Fruit fly (Drosophila melanogaster) whole organism, embryonic: Measurements from ENCODE around the gene CG18749.

Experiments used
- Bdp1 ChIP-seq: fragments of 200-800 bp; sonication (Bioruptor generic); optimal IDR thresholded peaks from 3 replicates; lab custom pipeline; 2016; ENCODE audit warnings: missing biosample characterization, missing genetic modification characterization
- C15 ChIP-seq: fragments of 200-800 bp; sonication (Bioruptor generic); IDR thresholded peaks from 3 replicates; pipeline ENCODE4 v1.3.6; 2022; ENCODE audit warnings: missing biosample characterization, missing genetic modification characterization
- CG10366 ChIP-seq: fragments of 200-800 bp; sonication (Bioruptor generic); IDR thresholded peaks from 2 replicates; pipeline ENCODE4 v1.3.6; 2022; ENCODE audit warnings: missing biosample characterization, missing genetic modification characterization
- CG10431 ChIP-seq: fragments of 200-800 bp; sonication (Bioruptor generic); optimal IDR thresholded peaks from 3 replicates; lab custom pipeline; 2018; ENCODE audit warnings: missing biosample characterization, mild to moderate bottlenecking, missing genetic modification characterization
- CG10462 ChIP-seq: fragments of 200-800 bp; sonication (Bioruptor generic); optimal IDR thresholded peaks from 2 replicates; lab custom pipeline; 2016; ENCODE audit warnings: missing biosample characterization, missing genetic modification characterization
- CG12744 ChIP-seq: fragments of 200-800 bp; sonication (Bioruptor generic); optimal IDR thresholded peaks from 2 replicates; lab custom pipeline; 2016; ENCODE audit warnings: missing biosample characterization, missing genetic modification characterization
- CG13624 ChIP-seq: fragments of 200-800 bp; sonication (Bioruptor generic); optimal IDR thresholded peaks from 2 replicates; lab custom pipeline; 2016; ENCODE audit warnings: missing biosample characterization, missing genetic modification characterization
- CG15269 ChIP-seq: fragments of 200-800 bp; sonication (Bioruptor generic); optimal IDR thresholded peaks from 2 replicates; lab custom pipeline; 2018; ENCODE audit warnings: missing biosample characterization, mild to moderate bottlenecking, missing genetic modification characterization, moderate library complexity
- CG1602 ChIP-seq: fragments of 200-800 bp; sonication (Bioruptor generic); optimal IDR thresholded peaks from 3 replicates; lab custom pipeline; 2016; ENCODE audit warnings: missing biosample characterization, missing genetic modification characterization
- CG17328 ChIP-seq: fragments of 200-800 bp; sonication (Bioruptor generic); IDR thresholded peaks from 2 replicates; pipeline ENCODE4 v1.3.6; 2022; ENCODE audit warnings: missing biosample characterization, missing genetic modification characterization
- CG17359 ChIP-seq: fragments of 200-800 bp; sonication (Bioruptor generic); optimal IDR thresholded peaks from 3 replicates; lab custom pipeline; 2018; ENCODE audit warnings: missing biosample characterization, mild to moderate bottlenecking, missing genetic modification characterization, moderate library complexity
- CG17568 ChIP-seq: fragments of 200-800 bp; sonication (Bioruptor generic); optimal IDR thresholded peaks from 2 replicates; lab custom pipeline; 2018; ENCODE audit warnings: missing biosample characterization, mild to moderate bottlenecking, missing genetic modification characterization, moderate library complexity
- CG18619 ChIP-seq: fragments of 200-800 bp; sonication (Bioruptor generic); optimal IDR thresholded peaks from 3 replicates; lab custom pipeline; 2017; ENCODE audit warnings: missing biosample characterization, mild to moderate bottlenecking, missing genetic modification characterization
- CG2889 ChIP-seq: fragments of 200-800 bp; sonication (Bioruptor generic); IDR thresholded peaks from 3 replicates; pipeline ENCODE4 v1.3.6; 2022; ENCODE audit warnings: missing biosample characterization, missing genetic modification characterization
- CG33557 ChIP-seq: fragments of 200-800 bp; sonication (Bioruptor generic); optimal IDR thresholded peaks from 2 replicates; lab custom pipeline; 2019; ENCODE audit warnings: missing biosample characterization, mild to moderate bottlenecking, missing genetic modification characterization, moderate library complexity
- CG34376 ChIP-seq: fragments of 200-800 bp; sonication (Bioruptor generic); optimal IDR thresholded peaks from 2 replicates; lab custom pipeline; 2018; ENCODE audit warnings: missing biosample characterization, mild to moderate bottlenecking, missing genetic modification characterization
- CG5245 ChIP-seq: fragments of 200-800 bp; sonication (Bioruptor generic); optimal IDR thresholded peaks from 3 replicates; lab custom pipeline; 2016; ENCODE audit warnings: missing biosample characterization, missing genetic modification characterization
- CG6254 ChIP-seq: fragments of 200-800 bp; sonication (Bioruptor generic); optimal IDR thresholded peaks from 3 replicates; lab custom pipeline; 2017; ENCODE audit warnings: mild to moderate bottlenecking, missing biosample characterization, missing genetic modification reagents, missing genetic modification characterization
- CG6272 ChIP-seq: fragments of 200-800 bp; sonication (Bioruptor generic); IDR thresholded peaks from 2 replicates; pipeline ENCODE4 v1.3.6; 2022; ENCODE audit warnings: missing biosample characterization, missing genetic modification characterization
- CG6854 ChIP-seq: fragments of 200-800 bp; sonication (Bioruptor generic); optimal IDR thresholded peaks from 3 replicates; lab custom pipeline; 2017; ENCODE audit warnings: missing biosample characterization, mild to moderate bottlenecking, missing genetic modification characterization
- CG7271 ChIP-seq: fragments of 200-800 bp; sonication (Bioruptor generic); optimal IDR thresholded peaks from 2 replicates; lab custom pipeline; 2018; ENCODE audit warnings: missing biosample characterization, mild to moderate bottlenecking, missing genetic modification characterization, moderate library complexity
- CG7987 ChIP-seq: fragments of 200-800 bp; sonication (Bioruptor generic); optimal IDR thresholded peaks from 2 replicates; lab custom pipeline; 2018; ENCODE audit warnings: missing biosample characterization, mild to moderate bottlenecking, missing genetic modification characterization, moderate library complexity
- CG8765 ChIP-seq: fragments of 200-800 bp; sonication (Bioruptor generic); IDR thresholded peaks from 2 replicates; pipeline ENCODE4 v1.3.6; 2022; ENCODE audit warnings: missing biosample characterization, missing genetic modification characterization
- CG8944 ChIP-seq: fragments of 200-800 bp; sonication (Bioruptor generic); optimal IDR thresholded peaks from 3 replicates; lab custom pipeline; 2016; ENCODE audit warnings: missing biosample characterization, missing genetic modification characterization
- Chrac-16 ChIP-seq: fragments of 200-800 bp; sonication (Bioruptor generic); optimal IDR thresholded peaks from 3 replicates; lab custom pipeline; 2016; ENCODE audit warnings: missing biosample characterization, missing genetic modification characterization
- GATAe ChIP-seq: fragments of 200-800 bp; sonication (Bioruptor generic); conservative IDR thresholded peaks from 2 replicates; pipeline ENCODE4 v1.3.6; 2022; ENCODE audit warnings: missing biosample characterization, missing genetic modification characterization
- Hr78 ChIP-seq, 2 experiments: fragments of 200-800 bp in 1 of 2; fragments of >200 bp in 1 of 2; sonication (Bioruptor generic) in 1 of 2; optimal IDR thresholded peaks; 2 replicates each; lab custom pipeline; 2017 to 2019; ENCODE audit warnings: missing biosample characterization in 2 of 2, missing genetic modification characterization in 2 of 2, mild to moderate bottlenecking in 1 of 2, moderate library complexity in 1 of 2
- Ptx1 ChIP-seq: fragments of 200-800 bp; sonication (Bioruptor generic); IDR thresholded peaks from 2 replicates; pipeline ENCODE4 v1.3.6; 2022; ENCODE audit warnings: missing biosample characterization, missing genetic modification characterization
- Rx ChIP-seq: fragments of 200-800 bp; sonication (Bioruptor generic); IDR thresholded peaks from 2 replicates; pipeline ENCODE4 v1.3.6; 2022; ENCODE audit warnings: missing biosample characterization, missing genetic modification characterization
- ash1 ChIP-seq: fragments of 200-800 bp; sonication (Bioruptor generic); optimal IDR thresholded peaks from 2 replicates; lab custom pipeline; 2018; ENCODE audit warnings: missing biosample characterization, mild to moderate bottlenecking, missing genetic modification characterization
- bigmax ChIP-seq: fragments of 200-800 bp; sonication (Bioruptor generic); optimal IDR thresholded peaks from 2 replicates; lab custom pipeline; 2018; ENCODE audit warnings: missing biosample characterization, mild to moderate bottlenecking, missing genetic modification characterization
- chm ChIP-seq: fragments of 200-800 bp; sonication (Bioruptor generic); IDR thresholded peaks from 2 replicates; pipeline ENCODE4 v1.3.6; 2022; ENCODE audit warnings: missing biosample characterization, missing genetic modification characterization
- chn ChIP-seq: fragments of 200-800 bp; sonication (Bioruptor generic); optimal IDR thresholded peaks from 2 replicates; lab custom pipeline; 2016; ENCODE audit warnings: missing biosample characterization, missing genetic modification characterization
- dimm ChIP-seq: fragments of 200-800 bp; sonication (Bioruptor generic); IDR thresholded peaks from 2 replicates; pipeline ENCODE4 v1.3.6; 2022; ENCODE audit warnings: missing biosample characterization, missing genetic modification characterization
- disco-r ChIP-seq: fragments of 200-800 bp; sonication (Bioruptor generic); optimal IDR thresholded peaks from 2 replicates; lab custom pipeline; 2016; ENCODE audit warnings: missing biosample characterization, missing genetic modification characterization
- dmrt11E ChIP-seq: fragments of 200-800 bp; sonication (Bioruptor generic); optimal IDR thresholded peaks from 3 replicates; lab custom pipeline; 2018; ENCODE audit warnings: missing biosample characterization, mild to moderate bottlenecking, missing genetic modification characterization, moderate library complexity
- emc ChIP-seq: fragments of 200-800 bp; sonication (Bioruptor generic); optimal IDR thresholded peaks from 2 replicates; lab custom pipeline; 2016; ENCODE audit warnings: missing biosample characterization, missing genetic modification characterization
- gcm ChIP-seq: fragments of 200-800 bp; sonication (Bioruptor generic); optimal IDR thresholded peaks from 2 replicates; lab custom pipeline; 2019; ENCODE audit warnings: missing biosample characterization, mild to moderate bottlenecking, missing genetic modification characterization, moderate library complexity
- gem ChIP-seq: fragments of 200-800 bp; sonication (Bioruptor generic); optimal IDR thresholded peaks from 2 replicates; lab custom pipeline; 2019; ENCODE audit warnings: missing biosample characterization, mild to moderate bottlenecking, missing genetic modification characterization, moderate library complexity
- her ChIP-seq: fragments of 200-800 bp; sonication (Bioruptor generic); optimal IDR thresholded peaks from 2 replicates; lab custom pipeline; 2016; ENCODE audit warnings: missing biosample characterization, missing genetic modification characterization
- jing ChIP-seq: fragments of 200-800 bp; sonication (Bioruptor generic); optimal IDR thresholded peaks from 2 replicates; lab custom pipeline; 2018; ENCODE audit warnings: missing biosample characterization, mild to moderate bottlenecking, missing genetic modification characterization
- jumu ChIP-seq: fragments of 200-800 bp; sonication (Bioruptor generic); optimal IDR thresholded peaks from 3 replicates; lab custom pipeline; 2016; ENCODE audit warnings: missing biosample characterization, missing genetic modification characterization
- lmd ChIP-seq: fragments of 200-800 bp; sonication (Bioruptor generic); IDR thresholded peaks from 2 replicates; pipeline ENCODE4 v1.3.6; 2022; ENCODE audit warnings: missing biosample characterization, missing genetic modification characterization
- odd ChIP-seq: fragments of 200-800 bp; sonication (Bioruptor generic); optimal IDR thresholded peaks from 2 replicates; lab custom pipeline; 2017; ENCODE audit warnings: missing biosample characterization, mild to moderate bottlenecking, missing genetic modification characterization
- sc ChIP-seq, 3 experiments: fragments of >200 bp in 2 of 3; fragments of 200-800 bp in 1 of 3; sonication (Bioruptor generic) in 1 of 3; optimal IDR thresholded peaks; 2 replicates in 2 of 3; 3 replicates in 1 of 3; lab custom pipeline; 2017; ENCODE audit warnings: mild to moderate bottlenecking in 1 of 3, missing biosample characterization in 1 of 3, missing genetic modification characterization in 1 of 3, missing genetic modification reagents in 1 of 3
- sim ChIP-seq: fragments of 200-800 bp; sonication (Bioruptor generic); IDR thresholded peaks from 2 replicates; pipeline ENCODE4 v1.3.6; 2022; ENCODE audit warnings: missing biosample characterization, missing genetic modification characterization
- vvl ChIP-seq: fragments of 200-800 bp; sonication (Bioruptor generic); IDR thresholded peaks from 2 replicates; pipeline ENCODE4 v1.3.6; 2022; ENCODE audit warnings: missing biosample characterization, missing genetic modification characterization
- z ChIP-seq: fragments of 200-800 bp; sonication (Bioruptor generic); IDR thresholded peaks from 3 replicates; pipeline ENCODE4 v1.3.6; 2022; ENCODE audit warnings: missing biosample characterization, missing genetic modification characterization
- zen ChIP-seq: fragments of 200-800 bp; sonication (Bioruptor generic); optimal IDR thresholded peaks from 3 replicates; lab custom pipeline; 2018; ENCODE audit warnings: missing biosample characterization, mild to moderate bottlenecking, missing genetic modification characterization, moderate library complexity

The CG18749 gene

dm6 chr3R:8264302-8265080 lies 20.6 kb downstream of the CG18749 start, which contains the start of the genes RPA1 and Mcm2 (continued):
- peak; percentile 28 for TF ChIP-seq jumu (GFP tag; lab: Kevin White, UChicago)
- no peak for TF ChIP-seq z (GFP tag; lab: Robert Waterston, UW)
- TF ChIP-seq CG17568 (GFP tag; lab: Kevin White, UChicago), result no peak
- peak; percentile 71 for TF ChIP-seq CG10366
- peak; percentile 68 for TF ChIP-seq chn (GFP tag; lab: Kevin White, UChicago)
- TF ChIP-seq Hr78 (GFP tag; optimal IDR thresholded peaks at IDR 0.05; lab: Kevin White, UChicago), result no peak
- TF ChIP-seq chm (GFP tag; lab: Robert Waterston, UW), result peak; percentile 79
- no peak for TF ChIP-seq CG12744 (GFP tag; lab: Kevin White, UChicago)
- TF ChIP-seq Rx (GFP tag; lab: Robert Waterston, UW), result peak; percentile 48; the same call in 1 of the 2 replicates
- TF ChIP-seq dmrt11E (tag; lab: Kevin White, UChicago), result peak; percentile 78
- TF ChIP-seq sc (optimal IDR thresholded peaks at IDR 0.05; lab: Kevin White, UChicago), result no peak
- TF ChIP-seq sc (GFP tag; optimal IDR thresholded peaks at IDR 0.05; lab: Kevin White, UChicago), result peak; percentile 58
- no peak for TF ChIP-seq ash1 (GFP tag; lab: Kevin White, UChicago)
- TF ChIP-seq CG1602 (GFP tag; lab: Kevin White, UChicago), result peak; percentile 78
- peak; percentile 84 for TF ChIP-seq gem (tag; lab: Kevin White, UChicago)
- no peak for TF ChIP-seq CG6254 (GFP tag; lab: Kevin White, UChicago)
- TF ChIP-seq CG7271, result no peak
- peak; percentile 38; the same call in 1 of the 2 replicates for TF ChIP-seq dimm
- TF ChIP-seq her (GFP tag; lab: Kevin White, UChicago), result no peak
- peak; percentile 15 for TF ChIP-seq CG13624
- TF ChIP-seq bigmax (GFP tag; lab: Kevin White, UChicago), result no peak
- TF ChIP-seq vvl (GFP tag; lab: Robert Waterston, UW), result peak; percentile 78
- peak; percentile 76 for TF ChIP-seq CG33557 (GFP tag; lab: Kevin White, UChicago)
- TF ChIP-seq emc (GFP tag; lab: Kevin White, UChicago), result no peak
- peak; percentile 43; the same call in 1 of the 2 replicates for TF ChIP-seq CG8765 (GFP tag; lab: Robert Waterston, UW)
- no peak for TF ChIP-seq odd
- TF ChIP-seq CG7987 (GFP tag; lab: Kevin White, UChicago), result no peak
- peak; percentile 80 for TF ChIP-seq CG18619 (GFP tag; lab: Kevin White, UChicago)
- no peak for TF ChIP-seq jing (GFP tag; lab: Kevin White, UChicago)
- TF ChIP-seq CG10431, result peak; percentile 45
- TF ChIP-seq zen (tag; lab: Kevin White, UChicago), result peak; percentile 38
- TF ChIP-seq Chrac-16 (GFP tag; lab: Kevin White, UChicago), result peak; percentile 82
- TF ChIP-seq Ptx1 (GFP tag; lab: Robert Waterston, UW), result peak; percentile 84
- peak; percentile 68 for TF ChIP-seq CG5245 (GFP tag; lab: Kevin White, UChicago)
- no peak for TF ChIP-seq sim (GFP tag; lab: Robert Waterston, UW)
- TF ChIP-seq CG10462 (GFP tag; lab: Kevin White, UChicago), result peak; percentile 61
- peak; percentile 79 for TF ChIP-seq CG6272 (GFP tag; lab: Robert Waterston, UW)
- peak; percentile 63 for TF ChIP-seq CG17359 (tag; lab: Kevin White, UChicago)
- peak; percentile 63 for TF ChIP-seq gcm (GFP tag; lab: Kevin White, UChicago)
- no peak for TF ChIP-seq Bdp1 (GFP tag; lab: Kevin White, UChicago)
- TF ChIP-seq CG17328 (GFP tag; lab: Robert Waterston, UW), result peak; percentile 41
- peak; percentile 78 for TF ChIP-seq CG15269
- TF ChIP-seq CG34376 (GFP tag; lab: Kevin White, UChicago), result no peak
- peak; percentile 17 for TF ChIP-seq disco-r (GFP tag; lab: Kevin White, UChicago)
- no peak for TF ChIP-seq CG8944 (GFP tag; lab: Kevin White, UChicago)
- TF ChIP-seq CG2889 (GFP tag; lab: Robert Waterston, UW), result peak; percentile 73; the same call in 2 of the 3 replicates
- TF ChIP-seq C15 (GFP tag; lab: Robert Waterston, UW), result 0 out of 3 replicates have a peak, but pooled peaks have one; percentile 6
- TF ChIP-seq GATAe (GFP tag; lab: Robert Waterston, UW), result peak; percentile 33
- no peak for TF ChIP-seq CG6854 (GFP tag; lab: Kevin White, UChicago)
- TF ChIP-seq lmd (GFP tag; lab: Robert Waterston, UW), result peak; percentile 82
